Worm (Caenorhabditis elegans): ENCODE results near the gene C43F9.4.

C43F9.4 gene

ce11 chrIV:10596505-10596904 is 7.5 kb upstream of the C43F9.4 start, which contains the start of gene C43F9.11:
Gene C43F9.11 (plus strand): TSS chrIV:10596805.
- no peak for TF ChIP-seq him-1 (tag; optimal IDR thresholded peaks at IDR 0.05)

- no peak for TF ChIP-seq him-1 (tag; optimal IDR thresholded peaks at IDR 0.05)
- TF ChIP-seq dao-5 (tag; optimal IDR thresholded peaks at IDR 0.05) = no peak
- TF ChIP-seq W03F9.2 (tag; optimal IDR thresholded peaks at IDR 0.05) = no peak
Observed at ce11 chrIV:10593570-10593969, 4.6 kb upstream of the C43F9.4 start, which contains the start of gene C43F9.7. Gene C43F9.7 (minus strand): TSS chrIV:10593670.

DNA sequence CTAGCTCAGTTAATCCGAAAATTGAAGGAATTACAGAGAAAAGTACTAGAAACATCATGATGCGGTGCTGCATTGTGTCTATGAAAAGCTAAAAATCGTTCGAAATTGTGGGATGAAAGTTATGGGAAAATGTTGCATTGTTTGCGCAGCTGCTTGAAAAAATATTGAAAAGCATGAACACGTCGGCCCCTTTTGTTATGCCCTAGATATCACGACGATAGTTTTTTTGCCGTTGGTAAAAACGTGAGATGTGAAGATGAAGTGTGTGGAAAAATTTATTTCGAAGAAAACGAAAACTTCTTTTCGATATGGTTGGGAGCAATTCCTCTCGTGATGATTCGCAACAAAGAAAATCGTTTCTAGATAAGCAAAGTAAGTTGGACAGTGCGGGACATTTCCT is 1.7 kb upstream of the C43F9.4 start, which contains the start of the genes C43F9.5 and nkb-2:
Gene C43F9.5, minus strand, starts transcription at position 101 of the 400 bp plus-strand sequence.
Gene nkb-2, plus strand, starts transcription at position 277 of the 400 bp plus-strand sequence.
- TF ChIP-seq W03F9.2 (tag; optimal IDR thresholded peaks at IDR 0.05) = no peak
- no peak for TF ChIP-seq him-1 (tag; optimal IDR thresholded peaks at IDR 0.05)
- TF ChIP-seq dao-5 (tag; optimal IDR thresholded peaks at IDR 0.05) = no peak

DNA sequence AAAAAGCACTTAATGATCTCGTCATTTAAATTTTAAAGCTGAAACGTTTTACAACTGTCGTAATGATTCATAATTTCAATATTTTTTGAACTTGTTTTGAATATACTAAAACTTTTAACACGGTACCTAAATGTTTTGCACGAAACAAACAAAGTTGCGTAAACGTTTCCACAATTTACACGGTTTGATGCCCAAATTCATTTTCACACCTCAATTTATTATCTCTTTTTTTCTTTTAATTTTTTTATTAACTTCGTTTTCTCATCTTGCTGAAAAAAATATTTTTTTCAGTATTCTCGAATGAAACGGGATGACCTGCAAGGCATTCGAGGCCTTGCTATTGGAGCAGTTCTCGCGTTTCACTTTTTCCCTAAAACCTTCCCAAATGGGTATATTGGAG is 4.7 kb downstream of the C43F9.4 start, which contains the start of gene oac-8:
Gene oac-8, plus strand, starts transcription at position 301 of the 400 bp plus-strand sequence.
- TF ChIP-seq him-1 (tag; optimal IDR thresholded peaks at IDR 0.05) (no peak), W03F9.2 (tag; optimal IDR thresholded peaks at IDR 0.05) (no peak), dao-5 (tag; optimal IDR thresholded peaks at IDR 0.05) (no peak)

ce11 chrIV:10578367-10578766 is 10.6 kb downstream of the C43F9.4 start, which contains the start of gene lgc-43:
Gene lgc-43 (plus strand): TSS chrIV:10578667.
- TF ChIP-seq him-1 (tag; optimal IDR thresholded peaks at IDR 0.05) = no peak

ce11 chrIV:10577600-10577999 is 11.4 kb downstream of the C43F9.4 start:
- TF ChIP-seq dao-5 (tag; optimal IDR thresholded peaks at IDR 0.05) (no peak), him-1 (tag; optimal IDR thresholded peaks at IDR 0.05) (no peak), W03F9.2 (tag; optimal IDR thresholded peaks at IDR 0.05) (no peak)

ce11 chrIV:10576624-10577023 is 12.3 kb downstream of the C43F9.4 start:
- no peak for TF ChIP-seq him-1 (tag; optimal IDR thresholded peaks at IDR 0.05)

DNA sequence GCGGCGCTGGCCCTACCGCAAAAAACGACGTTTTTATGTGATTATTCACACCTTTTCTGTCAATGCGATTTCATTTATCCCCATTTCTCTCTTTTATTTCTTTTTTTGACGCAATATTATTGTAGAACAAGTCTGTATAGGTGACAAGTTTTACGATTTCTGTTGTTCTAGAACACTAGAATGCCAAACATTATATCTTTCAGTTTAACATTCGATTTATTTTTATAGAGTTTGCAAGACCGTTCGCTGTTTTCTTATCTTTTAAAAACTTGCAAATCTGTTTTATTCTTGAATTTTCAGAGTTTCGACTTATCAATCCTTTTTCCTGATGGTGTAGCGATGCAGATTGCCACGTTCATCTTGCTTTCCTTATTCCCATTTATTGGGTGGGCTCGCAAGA is 12.9 kb downstream of the C43F9.4 start, which contains the start of gene efn-2:
Gene efn-2, plus strand, starts transcription at position 301 of the 400 bp plus-strand sequence.
- TF ChIP-seq dao-5 (tag; optimal IDR thresholded peaks at IDR 0.05) = no peak
- TF ChIP-seq him-1 (tag; optimal IDR thresholded peaks at IDR 0.05) = no peak
- TF ChIP-seq W03F9.2 (tag; optimal IDR thresholded peaks at IDR 0.05) = no peak

- no peak for TF ChIP-seq dao-5 (tag; optimal IDR thresholded peaks at IDR 0.05)
- TF ChIP-seq W03F9.2 (tag; optimal IDR thresholded peaks at IDR 0.05) = no peak
- TF ChIP-seq him-1 (tag; optimal IDR thresholded peaks at IDR 0.05) = no peak
Observed at ce11 chrIV:10574471-10574870, 14.5 kb downstream of the C43F9.4 start.

- TF ChIP-seq W03F9.2 (tag; optimal IDR thresholded peaks at IDR 0.05) (no peak), dao-5 (tag; optimal IDR thresholded peaks at IDR 0.05) (no peak), him-1 (tag; optimal IDR thresholded peaks at IDR 0.05) (no peak)
Observed at ce11 chrIV:10573471-10573870, 15.5 kb downstream of the C43F9.4 start.

DNA sequence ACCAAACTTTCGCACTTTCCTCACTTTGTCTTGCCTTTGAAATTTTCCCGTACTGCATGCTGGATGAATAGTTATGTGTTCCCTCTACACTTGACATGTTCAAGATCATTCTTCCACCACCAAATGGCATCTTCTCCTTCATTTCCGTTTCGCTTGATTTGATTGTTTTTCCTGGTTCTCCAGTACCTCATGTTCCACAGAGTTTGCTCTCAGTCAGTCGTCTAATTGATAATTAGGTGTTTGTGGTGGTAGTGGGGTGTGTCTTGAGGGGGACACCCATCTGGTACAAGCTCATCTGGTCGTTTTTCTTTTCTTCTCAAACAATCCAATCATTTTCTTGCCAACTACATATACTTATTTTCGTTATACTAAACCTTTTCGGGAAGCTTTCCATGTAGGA is 18.0 kb downstream of the C43F9.4 start:
- TF ChIP-seq W03F9.2 (tag; optimal IDR thresholded peaks at IDR 0.05) (no peak), dao-5 (tag; optimal IDR thresholded peaks at IDR 0.05) (no peak), him-1 (tag; optimal IDR thresholded peaks at IDR 0.05) (no peak)

DNA sequence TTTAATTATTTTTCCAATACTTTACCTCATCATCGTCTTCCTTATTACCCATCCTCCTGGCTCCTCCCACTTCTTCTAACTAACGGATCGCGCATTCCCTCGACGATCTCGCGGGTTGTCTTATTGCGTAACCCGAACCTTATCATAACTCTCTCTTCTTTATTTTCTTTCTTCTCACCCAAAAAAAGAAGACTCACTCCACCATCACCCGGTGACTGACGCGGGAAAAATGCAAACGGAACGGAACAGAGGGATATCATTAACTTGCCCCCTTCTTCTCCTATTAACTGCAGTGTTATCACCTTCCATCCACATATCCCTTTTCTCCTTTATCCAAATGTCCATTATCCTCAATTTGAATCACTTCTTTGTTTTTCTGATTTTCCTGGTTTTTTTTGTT is 18.9 kb downstream of the C43F9.4 start:
- TF ChIP-seq W03F9.2 (tag; optimal IDR thresholded peaks at IDR 0.05) (no peak), him-1 (tag; optimal IDR thresholded peaks at IDR 0.05) (no peak), dao-5 (tag; optimal IDR thresholded peaks at IDR 0.05) (no peak)

DNA sequence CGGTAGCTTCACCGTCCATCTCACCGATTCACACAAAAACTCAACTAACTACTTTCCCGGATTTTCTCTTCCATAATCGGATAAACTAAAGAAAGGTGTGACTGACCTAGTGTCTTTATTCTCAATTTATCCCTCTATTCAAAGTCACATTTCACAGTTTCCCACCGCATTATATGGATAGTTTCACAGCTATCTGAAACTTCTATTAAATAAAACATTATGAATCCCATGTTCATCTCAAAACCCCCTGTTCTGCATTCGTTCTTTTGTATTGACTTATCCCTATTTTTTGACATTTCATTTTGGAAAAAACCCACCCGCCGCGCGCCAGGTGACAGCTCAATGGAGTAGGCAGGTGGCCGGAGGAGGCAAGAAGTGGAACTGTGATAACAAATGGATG is 21.1 kb downstream of the C43F9.4 start:
- no peak for TF ChIP-seq dao-5 (tag; optimal IDR thresholded peaks at IDR 0.05)

ce11 chrIV:10565282-10565681 is 23.7 kb downstream of the C43F9.4 start:
- no peak for TF ChIP-seq W03F9.2 (tag; optimal IDR thresholded peaks at IDR 0.05)
- TF ChIP-seq dao-5 (tag; optimal IDR thresholded peaks at IDR 0.05) = no peak
- no peak for TF ChIP-seq him-1 (tag; optimal IDR thresholded peaks at IDR 0.05)

DNA sequence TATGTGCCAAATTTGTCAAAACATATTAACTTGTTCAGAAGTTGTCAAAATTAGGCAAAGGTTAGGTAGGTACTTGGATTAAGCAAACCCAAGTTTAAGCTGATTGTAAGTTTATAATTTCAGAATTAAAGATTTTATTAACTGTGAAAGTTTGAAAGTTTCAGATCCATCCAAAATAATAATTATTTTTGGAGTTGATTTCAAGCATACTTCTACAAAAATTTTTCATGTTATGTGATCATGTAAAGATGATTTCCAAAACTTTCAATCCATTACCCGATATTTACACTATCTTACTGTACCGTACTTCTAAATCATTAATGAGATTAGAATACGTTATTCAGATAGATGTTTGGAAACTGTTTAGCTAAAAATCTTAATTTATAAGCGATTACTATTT is 24.4 kb downstream of the C43F9.4 start:
- TF ChIP-seq W03F9.2 (tag; optimal IDR thresholded peaks at IDR 0.05) = no peak
- no peak for TF ChIP-seq him-1 (tag; optimal IDR thresholded peaks at IDR 0.05)
- no peak for TF ChIP-seq dao-5 (tag; optimal IDR thresholded peaks at IDR 0.05)

DNA sequence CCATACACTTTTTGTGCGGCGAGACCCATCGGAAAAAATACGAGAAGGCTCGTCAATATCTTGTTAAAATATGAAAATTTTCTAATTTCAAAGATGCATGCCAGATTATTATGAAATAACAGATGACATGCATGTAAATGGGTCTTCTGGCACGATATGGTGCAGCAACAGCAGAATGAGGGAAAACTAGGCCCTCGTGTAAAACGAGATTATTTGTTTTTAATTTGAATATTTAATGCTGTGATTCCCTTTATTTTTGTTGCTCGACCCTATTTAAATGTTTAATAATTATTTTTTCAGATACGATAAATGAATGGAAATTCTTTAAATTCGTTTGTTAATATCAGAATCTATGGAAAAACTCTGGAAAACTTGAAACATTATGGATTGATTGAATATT is 27.4 kb downstream of the C43F9.4 start, which contains the start of gene him-8:
Gene him-8, plus strand, starts transcription at position 301 of the 400 bp plus-strand sequence.
- TF ChIP-seq him-1 (tag; optimal IDR thresholded peaks at IDR 0.05) (no peak), W03F9.2 (tag; optimal IDR thresholded peaks at IDR 0.05) (no peak), dao-5 (tag; optimal IDR thresholded peaks at IDR 0.05) (no peak)
